Fruit fly (Drosophila melanogaster): Measurements from ENCODE around the gene pasha.

The pasha gene

DNA sequence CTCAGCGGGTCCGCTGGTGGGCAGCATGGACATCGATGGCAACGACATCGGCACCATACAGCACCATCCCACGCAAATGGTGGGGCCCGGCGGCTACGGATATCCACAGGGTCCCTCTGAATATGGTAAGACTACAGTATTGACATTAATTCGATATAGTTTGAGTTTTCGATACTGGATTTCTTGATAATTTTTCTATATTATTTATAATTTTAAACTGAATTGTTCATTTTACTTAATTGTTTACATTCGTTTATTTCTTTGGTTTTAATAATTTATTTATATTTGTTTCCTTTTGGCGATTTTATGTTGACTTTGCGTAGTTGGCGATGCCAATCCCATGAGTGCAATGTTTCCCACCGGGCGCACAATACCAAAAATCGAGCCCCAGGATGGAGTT, 5.2 kb upstream of the pasha start, which contains the start of gene CycG:
TSS of gene CycG (minus strand) at position 101 of the 400 bp plus-strand sequence.
- TF ChIP-seq EcR (GFP tag; optimal IDR thresholded peaks at IDR 0.05): no peak

dm6 chr3R:31616001-31616400, 1.8 kb upstream of the pasha start, which contains the start of the genes Mnat9 and CG1792:
Gene Mnat9 (minus strand): TSS chr3R:31616160.
Gene CG1792 (plus strand): TSS chr3R:31616303.
- TF ChIP-seq CG8478 (optimal IDR thresholded peaks at IDR 0.05): no peak
- no peak for TF ChIP-seq usp (GFP tag; optimal IDR thresholded peaks at IDR 0.05)
- no peak for TF ChIP-seq EcR (GFP tag; optimal IDR thresholded peaks at IDR 0.05)
- TF ChIP-seq Dll (optimal IDR thresholded peaks at IDR 0.05): no peak
- no peak for TF ChIP-seq pan (optimal IDR thresholded peaks at IDR 0.05)
- TF ChIP-seq psq (optimal IDR thresholded peaks at IDR 0.05): no peak

dm6 chr3R:31621814-31622213, 4.0 kb downstream of the pasha start, which contains the start of gene kek6:
Gene kek6 (plus strand): TSS chr3R:31622136.
- no peak for TF ChIP-seq usp (GFP tag; optimal IDR thresholded peaks at IDR 0.05)
- TF ChIP-seq Dll (optimal IDR thresholded peaks at IDR 0.05): no peak
- TF ChIP-seq EcR (GFP tag; optimal IDR thresholded peaks at IDR 0.05): no peak
- TF ChIP-seq CG8478 (optimal IDR thresholded peaks at IDR 0.05): no peak
- TF ChIP-seq pan (optimal IDR thresholded peaks at IDR 0.05): no peak
- no peak for TF ChIP-seq psq (optimal IDR thresholded peaks at IDR 0.05)

DNA sequence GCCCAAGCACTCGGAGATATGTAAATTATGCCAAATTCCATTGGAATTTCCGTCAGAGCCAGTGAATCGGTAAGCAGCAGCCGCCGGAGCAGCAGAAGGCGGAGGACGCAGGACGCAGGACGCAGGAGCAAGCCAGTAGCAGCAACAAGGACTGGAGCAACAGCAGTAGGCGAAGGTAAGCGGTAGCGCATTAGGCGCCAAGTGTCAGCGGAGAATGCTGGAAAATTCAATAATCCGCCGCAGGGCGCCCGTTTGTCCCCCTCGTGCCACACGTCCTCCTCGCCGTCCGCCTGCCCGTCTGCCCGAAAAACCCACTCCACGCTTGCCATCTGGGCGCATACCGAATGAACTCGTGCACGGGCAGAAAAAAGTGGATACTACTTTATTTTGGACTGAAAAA, 4.9 kb downstream of the pasha start:
- TF ChIP-seq Dll (optimal IDR thresholded peaks at IDR 0.05) (no peak), pan (optimal IDR thresholded peaks at IDR 0.05) (no peak), psq (optimal IDR thresholded peaks at IDR 0.05) (no peak), usp (GFP tag; optimal IDR thresholded peaks at IDR 0.05) (no peak), CG8478 (optimal IDR thresholded peaks at IDR 0.05) (no peak), EcR (GFP tag; optimal IDR thresholded peaks at IDR 0.05) (no peak)

DNA sequence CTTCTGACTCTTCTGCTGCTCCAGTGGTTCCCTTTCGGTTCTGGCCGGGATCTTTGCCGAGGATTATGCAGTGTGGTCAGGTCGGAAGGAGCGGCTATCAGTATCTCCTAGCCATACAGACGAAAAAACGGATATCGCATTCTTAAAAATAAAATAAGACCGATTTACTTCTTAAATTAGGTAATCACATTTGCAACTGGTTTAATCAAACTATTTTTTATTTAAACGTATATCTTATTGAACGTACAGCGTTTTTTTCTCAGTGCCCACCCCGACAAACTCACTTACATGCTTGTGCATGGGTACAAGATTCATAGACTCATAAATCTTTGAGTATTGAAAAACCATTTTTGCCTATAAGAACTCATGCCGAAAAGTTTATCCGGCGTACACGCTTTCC, 8.5 kb downstream of the pasha start:
- TF ChIP-seq usp (GFP tag; optimal IDR thresholded peaks at IDR 0.05) (no peak), CG8478 (optimal IDR thresholded peaks at IDR 0.05) (no peak), psq (optimal IDR thresholded peaks at IDR 0.05) (no peak), Dll (optimal IDR thresholded peaks at IDR 0.05) (no peak), EcR (GFP tag; optimal IDR thresholded peaks at IDR 0.05) (no peak), pan (optimal IDR thresholded peaks at IDR 0.05) (no peak)

DNA sequence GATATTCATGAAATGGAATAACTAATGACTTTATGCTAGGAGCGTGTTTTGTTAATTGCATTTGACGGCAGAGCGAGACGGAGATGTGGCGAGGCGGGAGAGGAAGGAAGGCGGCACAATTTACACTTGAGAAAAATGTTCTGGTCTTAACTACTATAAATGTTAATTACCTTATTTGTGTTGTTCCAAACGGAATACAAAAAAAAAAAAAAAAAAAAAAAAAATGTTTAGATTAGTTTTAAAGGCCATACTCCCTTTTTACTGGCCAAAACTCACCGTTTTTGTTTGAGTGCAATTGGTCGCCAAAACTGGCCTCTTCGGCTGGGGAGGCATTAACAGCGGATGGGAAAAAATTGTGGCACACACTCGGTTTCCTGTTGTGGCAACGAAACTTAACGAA, 9.4 kb downstream of the pasha start:
- TF ChIP-seq pan (optimal IDR thresholded peaks at IDR 0.05): no peak
- no peak for TF ChIP-seq usp (GFP tag; optimal IDR thresholded peaks at IDR 0.05)
- no peak for TF ChIP-seq EcR (GFP tag; optimal IDR thresholded peaks at IDR 0.05)
- no peak for TF ChIP-seq Dll (optimal IDR thresholded peaks at IDR 0.05)
- TF ChIP-seq CG8478 (optimal IDR thresholded peaks at IDR 0.05): no peak
- no peak for TF ChIP-seq psq (optimal IDR thresholded peaks at IDR 0.05)

- TF ChIP-seq CG8478 (optimal IDR thresholded peaks at IDR 0.05): no peak
Observed at dm6 chr3R:31630376-31630775, 12.6 kb downstream of the pasha start.

DNA sequence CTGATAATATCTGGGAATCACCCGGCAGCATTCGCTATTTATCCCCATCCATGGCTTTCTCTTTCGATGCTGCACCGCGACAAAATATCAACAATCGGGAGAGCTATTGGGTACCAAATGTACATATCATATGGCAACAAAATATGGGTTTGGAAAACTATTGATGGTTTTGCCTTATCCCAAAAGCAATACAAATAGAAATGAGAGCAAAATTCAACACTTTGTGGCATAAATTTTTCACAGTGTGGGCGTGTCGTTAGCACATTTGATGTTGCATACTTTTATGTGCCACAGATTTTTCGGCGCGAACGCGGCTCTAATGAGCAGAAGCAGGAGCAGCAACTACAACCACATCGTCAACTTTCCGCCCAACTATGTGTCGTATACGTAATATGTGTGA, 14.5 kb downstream of the pasha start:
- no peak for TF ChIP-seq EcR (GFP tag; optimal IDR thresholded peaks at IDR 0.05)
- TF ChIP-seq usp (GFP tag; optimal IDR thresholded peaks at IDR 0.05): no peak
- TF ChIP-seq pan (optimal IDR thresholded peaks at IDR 0.05): no peak
- no peak for TF ChIP-seq Dll (optimal IDR thresholded peaks at IDR 0.05)
- no peak for TF ChIP-seq psq (optimal IDR thresholded peaks at IDR 0.05)
- TF ChIP-seq CG8478 (optimal IDR thresholded peaks at IDR 0.05): no peak

DNA sequence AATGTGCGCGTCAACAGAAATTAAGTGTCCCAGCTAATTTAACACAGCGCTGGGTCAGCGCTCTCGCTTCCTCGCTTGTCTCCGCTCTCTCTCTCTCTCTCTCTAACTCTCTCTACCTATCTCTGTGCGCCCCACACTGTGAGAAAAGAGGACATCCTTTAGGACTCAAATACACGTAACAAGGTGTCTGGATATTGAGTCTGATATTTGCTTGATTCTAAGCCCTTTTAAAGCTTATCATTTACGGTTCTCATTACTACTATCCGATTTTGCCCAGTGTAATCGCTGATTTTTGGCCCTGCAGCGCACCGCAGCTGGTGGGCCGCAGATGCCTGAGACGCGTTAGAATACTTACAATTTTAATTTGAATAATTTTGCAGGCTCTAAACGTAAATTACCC, 18.7 kb downstream of the pasha start:
- no peak for TF ChIP-seq CG8478 (optimal IDR thresholded peaks at IDR 0.05)
- no peak for TF ChIP-seq pan (optimal IDR thresholded peaks at IDR 0.05)
- no peak for TF ChIP-seq psq (optimal IDR thresholded peaks at IDR 0.05)
- TF ChIP-seq EcR (GFP tag; optimal IDR thresholded peaks at IDR 0.05): no peak
- TF ChIP-seq Dll (optimal IDR thresholded peaks at IDR 0.05): no peak
- no peak for TF ChIP-seq usp (GFP tag; optimal IDR thresholded peaks at IDR 0.05)

dm6 chr3R:31662757-31663156, 45.0 kb downstream of the pasha start:
- TF ChIP-seq psq (optimal IDR thresholded peaks at IDR 0.05) (no peak), Dll (optimal IDR thresholded peaks at IDR 0.05) (no peak), usp (GFP tag; optimal IDR thresholded peaks at IDR 0.05) (no peak), EcR (GFP tag; optimal IDR thresholded peaks at IDR 0.05) (no peak), CG8478 (optimal IDR thresholded peaks at IDR 0.05) (no peak), pan (optimal IDR thresholded peaks at IDR 0.05) (no peak)

dm6 chr3R:31669153-31669934, 51.6 kb downstream of the pasha start, which contains the start of gene Zmynd8:
Gene Zmynd8 (plus strand): TSS chr3R:31669465.
- TF ChIP-seq psq (optimal IDR thresholded peaks at IDR 0.05) (no peak), EcR (GFP tag; optimal IDR thresholded peaks at IDR 0.05) (no peak), Dll (optimal IDR thresholded peaks at IDR 0.05) (no peak), pan (optimal IDR thresholded peaks at IDR 0.05) (no peak), usp (GFP tag; optimal IDR thresholded peaks at IDR 0.05) (no peak), CG8478 (optimal IDR thresholded peaks at IDR 0.05) (no peak)

Measured in whole organism.